Fruit fly (Drosophila melanogaster) whole organism, prepupa: Measurements from ENCODE around the gene Mon1.

Source experiments
- CG10669 ChIP-seq: fragments of 200-800 bp; sonication (Bioruptor generic); optimal IDR thresholded peaks from 3 replicates; lab custom pipeline; 2018; ENCODE audit warnings: missing biosample characterization, mild to moderate bottlenecking, missing genetic modification characterization, moderate library complexity
- CG16779 ChIP-seq: fragments of 200-800 bp; sonication (Bioruptor generic); optimal IDR thresholded peaks from 3 replicates; lab custom pipeline; 2017; ENCODE audit warnings: missing biosample characterization, mild to moderate bottlenecking, missing genetic modification characterization
- CG9139 ChIP-seq: fragments of 200-800 bp; sonication (Bioruptor generic); optimal IDR thresholded peaks from 3 replicates; lab custom pipeline; 2017; ENCODE audit warnings: missing biosample characterization, mild to moderate bottlenecking, missing genetic modification characterization
- Eip75B ChIP-seq: fragments of 200-800 bp; sonication (Bioruptor generic); optimal IDR thresholded peaks from 3 replicates; lab custom pipeline; 2016; ENCODE audit warnings: missing biosample characterization, missing genetic modification characterization
- Ets21C ChIP-seq: fragments of 200-800 bp; sonication (Bioruptor generic); optimal IDR thresholded peaks from 3 replicates; lab custom pipeline; 2016; ENCODE audit warnings: missing biosample characterization, missing genetic modification characterization
- Met ChIP-seq: fragments of 200-800 bp; sonication (Bioruptor generic); optimal IDR thresholded peaks from 3 replicates; lab custom pipeline; 2016; ENCODE audit warnings: missing biosample characterization, missing genetic modification characterization
- OdsH ChIP-seq: fragments of 200-800 bp; sonication (Bioruptor generic); optimal IDR thresholded peaks from 3 replicates; lab custom pipeline; 2016; ENCODE audit warnings: missing biosample characterization, missing genetic modification characterization
- eg ChIP-seq: fragments of 200-800 bp; sonication (Bioruptor generic); IDR thresholded peaks from 3 replicates; pipeline ENCODE4 v1.3.6; 2022; ENCODE audit warnings: missing biosample characterization, missing genetic modification characterization

- TF ChIP-seq Ets21C (GFP tag; lab: Kevin White, UChicago), result no peak
- TF ChIP-seq CG9139 (GFP tag; lab: Kevin White, UChicago), result no peak
- TF ChIP-seq CG16779 (tag; lab: Kevin White, UChicago), result no peak
- no peak for TF ChIP-seq OdsH (GFP tag; lab: Kevin White, UChicago)
- no peak for TF ChIP-seq Met (GFP tag; lab: Kevin White, UChicago)
- TF ChIP-seq eg (GFP tag; lab: Robert Waterston, UW), result no peak
- TF ChIP-seq CG10669, result no peak
- TF ChIP-seq Eip75B, result no peak
Measured at dm6 chr2L:4811491-4812058, 38.9 kb upstream of the Mon1 start.
